Worm (Caenorhabditis elegans): ENCODE results near the gene C41A3.2.

The C41A3.2 gene

ce11 chrX:5450773-5451447 is 36.8 kb upstream of the C41A3.2 start, which contains the start of gene C25F6.6:
C25F6.6 (minus strand) TSS chrX:5450823.
- TF ChIP-seq ceh-13 (GFP tag; optimal IDR thresholded peaks at IDR 0.05), result no peak
- no peak for TF ChIP-seq ama-1 (optimal IDR thresholded peaks at IDR 0.05)
- TF ChIP-seq tra-4 (tag; optimal IDR thresholded peaks at IDR 0.05), result no peak
- TF ChIP-seq hmg-4 (GFP tag; optimal IDR thresholded peaks at IDR 0.05), result no peak
- no peak for TF ChIP-seq tbx-37 (GFP tag; conservative IDR thresholded peaks at IDR 0.05)
- no peak for TF ChIP-seq tbx-11 (GFP tag; IDR thresholded peaks at IDR 0.05)
- TF ChIP-seq flt-1 (GFP tag; IDR thresholded peaks at IDR 0.05), result no peak
- TF ChIP-seq pes-1 (GFP tag; IDR thresholded peaks at IDR 0.05), result no peak
- no peak for TF ChIP-seq ets-7 (tag; optimal IDR thresholded peaks at IDR 0.05)
- no peak for TF ChIP-seq scrt-1 (GFP tag; IDR thresholded peaks at IDR 0.05)
- TF ChIP-seq B0310.2 (tag; optimal IDR thresholded peaks at IDR 0.05), result no peak
- no peak for TF ChIP-seq aly-1 (tag; optimal IDR thresholded peaks at IDR 0.05)
- no peak for TF ChIP-seq hnd-1 (tag; optimal IDR thresholded peaks at IDR 0.05)
- no peak for TF ChIP-seq ceh-36 (tag; optimal IDR thresholded peaks at IDR 0.05)
- TF ChIP-seq F13C5.2 (tag; optimal IDR thresholded peaks at IDR 0.05), result no peak
- no peak for TF ChIP-seq hmbx-1 (tag; optimal IDR thresholded peaks at IDR 0.05)
- no peak for TF ChIP-seq sea-1 (GFP tag; conservative IDR thresholded peaks at IDR 0.05)

DNA sequence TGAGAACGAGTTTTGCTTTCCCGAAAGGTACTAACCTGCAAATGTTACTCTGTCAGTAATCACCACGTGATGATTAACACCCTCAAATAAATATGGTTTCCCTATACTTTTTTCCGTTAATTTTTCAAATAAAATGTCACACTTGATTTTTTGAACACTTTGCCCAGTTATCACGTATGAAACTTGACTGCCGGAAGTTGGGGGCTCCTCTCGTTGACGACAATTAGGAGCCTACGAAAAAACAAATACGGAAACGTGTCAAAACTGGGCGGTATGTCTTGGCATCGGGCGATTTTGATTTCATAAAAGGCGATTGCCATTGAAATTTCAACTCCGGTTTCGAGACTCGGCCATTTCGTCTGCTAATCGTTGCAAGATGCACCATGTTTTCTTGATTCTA is 33.8 kb upstream of the C41A3.2 start, which contains the start of gene C25F6.8:
Gene C25F6.8 (plus strand): TSS at position 301 of the 400 bp plus-strand sequence.
- TF ChIP-seq ceh-13 (GFP tag; optimal IDR thresholded peaks at IDR 0.05) (no peak), tbx-37 (GFP tag; conservative IDR thresholded peaks at IDR 0.05) (no peak), tbx-11 (GFP tag; IDR thresholded peaks at IDR 0.05) (no peak)

DNA sequence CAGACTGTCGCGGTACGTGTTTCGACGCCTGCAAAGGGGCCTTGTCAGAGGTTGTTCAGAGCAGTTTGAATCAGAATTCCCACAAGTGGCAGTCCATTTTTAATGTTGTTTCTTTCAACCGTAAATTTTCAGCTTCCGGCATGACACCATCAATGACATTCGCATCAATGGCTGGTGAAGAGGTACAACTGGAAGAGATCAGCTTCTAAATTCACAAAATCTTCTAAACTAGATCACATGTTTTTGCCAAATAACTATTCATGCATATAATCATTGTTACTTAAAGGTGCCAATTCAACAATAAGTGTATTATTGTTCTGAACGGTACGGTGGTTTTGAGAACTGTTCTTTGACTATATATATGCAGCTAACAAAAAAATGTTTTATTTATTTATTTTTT is 33.2 kb upstream of the C41A3.2 start:
- TF ChIP-seq ceh-13 (GFP tag; optimal IDR thresholded peaks at IDR 0.05), result no peak
- TF ChIP-seq ets-7 (tag; optimal IDR thresholded peaks at IDR 0.05), result no peak
- no peak for TF ChIP-seq F13C5.2 (tag; optimal IDR thresholded peaks at IDR 0.05)
- no peak for TF ChIP-seq hmg-4 (GFP tag; optimal IDR thresholded peaks at IDR 0.05)

- TF ChIP-seq ceh-13 (GFP tag; optimal IDR thresholded peaks at IDR 0.05), result no peak
- no peak for TF ChIP-seq ets-7 (tag; optimal IDR thresholded peaks at IDR 0.05)
- TF ChIP-seq tbx-11 (GFP tag; IDR thresholded peaks at IDR 0.05), result no peak
- TF ChIP-seq hmg-4 (GFP tag; optimal IDR thresholded peaks at IDR 0.05), result no peak
- TF ChIP-seq tra-4 (tag; optimal IDR thresholded peaks at IDR 0.05), result no peak
- TF ChIP-seq B0310.2 (tag; optimal IDR thresholded peaks at IDR 0.05), result no peak
- no peak for TF ChIP-seq ceh-36 (tag; optimal IDR thresholded peaks at IDR 0.05)
- TF ChIP-seq hmbx-1 (tag; optimal IDR thresholded peaks at IDR 0.05), result no peak
- TF ChIP-seq tbx-37 (GFP tag; conservative IDR thresholded peaks at IDR 0.05), result no peak
- TF ChIP-seq hnd-1 (tag; optimal IDR thresholded peaks at IDR 0.05), result no peak
- TF ChIP-seq ama-1 (optimal IDR thresholded peaks at IDR 0.05), result no peak
- no peak for TF ChIP-seq aly-1 (tag; optimal IDR thresholded peaks at IDR 0.05)
- no peak for TF ChIP-seq scrt-1 (GFP tag; IDR thresholded peaks at IDR 0.05)
- no peak for TF ChIP-seq sea-1 (GFP tag; conservative IDR thresholded peaks at IDR 0.05)
- TF ChIP-seq flt-1 (GFP tag; IDR thresholded peaks at IDR 0.05), result no peak
- no peak for TF ChIP-seq pes-1 (GFP tag; IDR thresholded peaks at IDR 0.05)
Measured at ce11 chrX:5444863-5445262, 30.7 kb upstream of the C41A3.2 start, which contains the start of gene itm-2. itm-2 (plus strand) TSS chrX:5445163.

- TF ChIP-seq F13C5.2 (tag; optimal IDR thresholded peaks at IDR 0.05) (no peak), scrt-1 (GFP tag; IDR thresholded peaks at IDR 0.05) (no peak), flt-1 (GFP tag; IDR thresholded peaks at IDR 0.05) (no peak), tra-4 (tag; optimal IDR thresholded peaks at IDR 0.05) (no peak), ets-7 (tag; optimal IDR thresholded peaks at IDR 0.05) (no peak), hnd-1 (tag; optimal IDR thresholded peaks at IDR 0.05) (no peak), hmbx-1 (tag; optimal IDR thresholded peaks at IDR 0.05) (no peak), B0310.2 (tag; optimal IDR thresholded peaks at IDR 0.05) (no peak), sea-1 (GFP tag; conservative IDR thresholded peaks at IDR 0.05) (no peak), tbx-37 (GFP tag; conservative IDR thresholded peaks at IDR 0.05) (no peak), pes-1 (GFP tag; IDR thresholded peaks at IDR 0.05) (no peak), tbx-11 (GFP tag; IDR thresholded peaks at IDR 0.05) (no peak), hmg-4 (GFP tag; optimal IDR thresholded peaks at IDR 0.05) (no peak), ama-1 (optimal IDR thresholded peaks at IDR 0.05) (no peak), ceh-36 (tag; optimal IDR thresholded peaks at IDR 0.05) (no peak), ceh-13 (GFP tag; optimal IDR thresholded peaks at IDR 0.05) (no peak), aly-1 (tag; optimal IDR thresholded peaks at IDR 0.05) (no peak)
Measured at ce11 chrX:5433912-5434311, 19.8 kb upstream of the C41A3.2 start.

DNA sequence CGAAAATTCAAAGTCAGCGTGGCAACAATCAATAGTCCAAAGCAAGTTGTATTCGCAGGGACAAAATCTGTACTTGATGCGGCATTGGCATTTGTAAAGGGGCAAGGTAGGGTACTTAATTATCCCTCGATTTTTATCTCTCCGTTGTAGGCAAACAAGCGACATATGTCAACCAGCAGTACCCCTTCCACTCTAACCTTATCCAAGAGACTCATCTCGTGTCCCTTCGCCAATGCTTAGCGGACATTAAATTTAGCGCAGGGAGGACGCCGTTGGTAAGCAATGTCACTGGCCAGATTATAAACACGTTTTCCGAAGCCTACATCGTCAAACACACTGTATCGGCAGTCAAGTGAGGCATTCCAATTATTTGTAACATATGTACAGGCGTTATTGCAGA is 15.2 kb upstream of the C41A3.2 start:
- TF ChIP-seq B0310.2 (tag; optimal IDR thresholded peaks at IDR 0.05), result no peak
- no peak for TF ChIP-seq tra-4 (tag; optimal IDR thresholded peaks at IDR 0.05)
- TF ChIP-seq scrt-1 (GFP tag; IDR thresholded peaks at IDR 0.05), result 0 out of 2 replicates have a peak, but pooled peaks have one; percentile 41
- TF ChIP-seq tbx-11 (GFP tag; IDR thresholded peaks at IDR 0.05), result peak; percentile 75
- 0 out of 2 replicates have a peak, but pooled peaks have one; percentile 40 for TF ChIP-seq sea-1 (GFP tag; conservative IDR thresholded peaks at IDR 0.05)
- TF ChIP-seq hnd-1 (tag; optimal IDR thresholded peaks at IDR 0.05), result no peak
- TF ChIP-seq hmbx-1 (tag; optimal IDR thresholded peaks at IDR 0.05), result no peak
- TF ChIP-seq ceh-13 (GFP tag; optimal IDR thresholded peaks at IDR 0.05), result peak; percentile 36
- peak; percentile 93 for TF ChIP-seq hmg-4 (GFP tag; optimal IDR thresholded peaks at IDR 0.05)
- peak; percentile 68; the same call in 1 of the 2 replicates for TF ChIP-seq tbx-37 (GFP tag; conservative IDR thresholded peaks at IDR 0.05)
- TF ChIP-seq ama-1 (optimal IDR thresholded peaks at IDR 0.05), result no peak
- TF ChIP-seq ets-7 (tag; optimal IDR thresholded peaks at IDR 0.05), result no peak
- no peak for TF ChIP-seq pes-1 (GFP tag; IDR thresholded peaks at IDR 0.05)
- TF ChIP-seq flt-1 (GFP tag; IDR thresholded peaks at IDR 0.05), result peak; percentile 67
- peak; percentile 97 for TF ChIP-seq F13C5.2 (tag; optimal IDR thresholded peaks at IDR 0.05)
- TF ChIP-seq aly-1 (tag; optimal IDR thresholded peaks at IDR 0.05), result no peak
- peak; percentile 35 for TF ChIP-seq ceh-36 (tag; optimal IDR thresholded peaks at IDR 0.05)

DNA sequence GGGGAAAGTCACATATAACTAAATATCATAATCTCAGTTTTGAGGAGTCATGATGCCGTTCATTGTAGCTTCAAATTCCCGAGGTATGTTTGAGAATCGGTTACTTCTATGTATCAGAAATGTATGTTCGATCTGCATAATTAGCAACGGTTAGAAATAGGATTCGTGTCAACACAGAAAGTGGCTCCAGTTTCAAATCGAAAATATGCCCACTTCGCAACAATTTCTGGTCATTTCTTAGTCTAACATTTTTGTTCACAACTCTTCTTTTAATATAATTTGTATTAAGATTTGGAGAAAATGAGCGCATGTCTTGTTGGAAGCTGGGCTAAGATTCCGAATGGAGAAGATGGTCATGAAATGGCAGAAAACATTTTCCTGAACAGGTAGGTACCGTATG is 640 bp downstream of the C41A3.2 start, which contains the start of gene pks-1:
Gene pks-1 (plus strand): TSS at position 301 of the 400 bp plus-strand sequence.
- TF ChIP-seq hmg-4 (GFP tag; optimal IDR thresholded peaks at IDR 0.05) (no peak), tbx-37 (GFP tag; conservative IDR thresholded peaks at IDR 0.05) (no peak), tra-4 (tag; optimal IDR thresholded peaks at IDR 0.05) (no peak), ets-7 (tag; optimal IDR thresholded peaks at IDR 0.05) (no peak), ceh-36 (tag; optimal IDR thresholded peaks at IDR 0.05) (no peak), ceh-13 (GFP tag; optimal IDR thresholded peaks at IDR 0.05) (no peak)
